Fruit fly (Drosophila melanogaster) whole organism, larva: ENCODE measurements around the gene CG32037.

Experiments
- noc ChIP-seq: fragments of 200-800 bp; sonication (Bioruptor generic); optimal IDR thresholded peaks from 3 replicates; lab custom pipeline; 2019; ENCODE audit warnings: missing biosample characterization, mild to moderate bottlenecking, missing genetic modification characterization, moderate library complexity

The CG32037 gene

DNA sequence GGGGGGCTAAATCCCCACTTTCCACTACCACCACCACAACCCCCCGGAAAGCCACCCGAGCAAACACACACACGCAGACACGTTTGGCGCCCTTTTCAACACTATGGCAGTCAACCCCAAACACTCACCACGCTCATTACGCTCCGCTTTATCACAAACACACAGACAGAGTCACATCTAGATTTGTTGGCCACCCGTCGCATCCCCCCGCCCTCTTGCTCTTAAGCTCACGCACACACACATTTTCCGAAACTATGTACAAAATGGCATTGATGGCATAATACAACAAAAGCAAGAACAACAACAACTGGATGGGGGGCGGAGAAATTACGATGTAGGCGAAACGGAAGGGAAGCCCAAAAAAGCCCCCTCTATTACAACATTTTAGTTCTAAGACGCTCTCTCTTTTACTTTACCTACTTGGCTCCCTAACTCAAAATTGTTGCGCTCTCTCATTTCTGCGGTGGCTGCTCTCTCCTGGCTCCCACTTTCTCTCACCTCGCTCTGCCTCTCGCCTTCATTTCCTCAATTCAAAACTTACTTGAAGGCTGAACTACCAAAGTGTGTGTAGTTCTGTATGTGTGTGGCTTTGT lies 26.3 kb downstream of the CG32037 start:
- TF ChIP-seq noc (tag; lab: Kevin White, UChicago) = no peak

DNA sequence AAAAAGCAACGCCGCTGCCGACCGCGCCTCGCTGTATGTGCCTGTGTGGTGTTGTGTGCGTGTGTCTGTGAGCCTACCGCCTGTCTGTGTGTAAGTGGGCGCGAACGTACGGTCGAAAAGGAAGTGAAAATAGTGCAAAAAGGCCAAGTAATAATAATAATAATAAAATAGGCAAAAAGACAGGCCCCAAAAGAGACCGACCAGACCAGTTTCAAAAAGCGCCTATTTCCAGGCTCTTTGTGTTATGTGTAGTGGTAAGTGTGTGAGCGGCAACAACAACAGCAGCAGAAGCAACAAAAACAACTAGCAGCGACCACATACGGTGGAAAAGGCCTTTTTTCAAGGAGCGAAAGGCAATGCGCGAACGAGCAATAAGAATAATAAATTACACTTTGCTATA lies 29.2 kb downstream of the CG32037 start:
- no peak for TF ChIP-seq noc (tag; lab: Kevin White, UChicago)

DNA sequence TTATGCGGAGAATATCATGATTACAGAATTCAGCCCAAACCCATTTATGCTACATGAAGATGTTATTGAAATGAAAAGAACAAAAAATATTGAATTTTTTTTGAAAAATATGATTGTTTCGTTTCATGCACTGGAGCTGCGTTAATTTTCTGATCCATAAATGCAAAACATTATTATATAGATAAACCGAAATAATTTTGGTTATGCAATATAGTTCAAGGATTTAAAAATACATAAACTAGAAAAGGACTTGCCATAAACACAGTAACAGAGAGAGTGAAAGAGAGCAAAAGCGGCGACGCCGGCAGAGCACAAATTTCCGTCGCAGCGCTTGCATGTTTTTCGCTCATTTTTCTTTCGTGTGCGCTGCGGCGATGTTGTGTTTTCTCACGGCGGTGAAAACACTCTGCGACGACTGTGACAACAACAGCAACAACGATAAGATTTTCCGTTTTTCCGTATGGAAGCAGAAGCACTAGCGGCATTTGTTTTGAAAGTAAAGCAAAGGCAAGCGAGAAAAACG lies 29.7 kb downstream of the CG32037 start:
- TF ChIP-seq noc (tag; lab: Kevin White, UChicago) = peak; percentile 85

DNA sequence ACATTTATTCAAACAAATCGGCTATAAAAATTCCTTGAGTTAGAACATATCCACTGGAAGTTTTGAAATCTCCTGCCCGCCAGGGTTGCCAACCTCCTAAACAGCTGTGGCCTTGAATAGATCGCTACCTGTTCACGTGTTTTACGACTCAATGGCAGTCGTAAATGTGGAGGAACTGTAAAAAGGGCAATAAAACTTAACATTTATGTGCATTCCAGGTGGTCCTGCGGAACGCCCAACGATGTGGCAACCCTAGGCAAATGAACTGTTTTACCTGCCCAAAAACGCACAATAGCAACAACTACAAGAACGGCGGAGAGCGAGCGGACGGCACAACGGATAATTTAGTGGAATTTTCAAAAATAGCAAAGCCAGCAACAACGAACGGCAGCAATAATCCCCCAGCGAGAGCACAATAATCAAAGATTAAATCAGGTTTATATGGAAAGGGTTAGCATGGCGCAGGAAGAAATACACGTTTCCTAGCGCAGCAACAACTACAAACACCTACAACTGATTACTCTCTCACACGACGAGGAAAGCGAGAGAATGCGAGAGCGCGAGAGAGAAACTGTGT lies 30.3 kb downstream of the CG32037 start:
- TF ChIP-seq noc (tag; lab: Kevin White, UChicago) = no peak

DNA sequence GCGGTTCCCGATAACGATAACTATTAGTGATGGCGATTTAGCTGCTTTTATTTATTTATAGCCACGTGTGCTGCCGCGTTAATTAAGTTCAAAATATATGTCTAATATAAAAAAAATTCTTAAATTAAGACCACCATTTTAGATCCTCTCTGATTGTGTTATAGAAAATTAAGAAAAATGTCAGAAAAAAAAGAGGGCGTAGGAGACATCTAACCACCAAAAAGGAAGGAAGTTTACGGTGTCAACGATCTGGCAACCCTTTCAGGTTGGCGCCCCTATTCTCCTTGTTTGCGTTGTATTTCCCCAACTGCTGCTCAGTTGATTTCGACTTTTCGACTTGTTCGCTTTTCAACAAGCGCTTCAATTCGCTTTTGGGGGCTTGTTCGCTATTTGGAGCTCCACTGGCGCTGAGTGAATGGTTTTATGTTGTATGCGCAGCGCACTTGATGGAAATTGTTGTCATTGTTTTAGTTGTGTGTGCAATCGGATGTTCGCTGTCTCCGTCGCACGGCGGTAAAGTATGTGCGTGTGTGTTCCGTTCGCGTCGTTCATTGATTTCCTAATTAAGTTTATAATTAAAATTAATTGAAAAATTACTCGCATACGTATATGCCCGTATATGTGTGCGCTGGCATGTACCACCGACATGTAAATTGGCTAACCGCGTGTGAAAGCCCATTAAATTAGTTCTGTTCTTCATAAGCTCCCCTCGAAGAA lies 31.1 kb downstream of the CG32037 start, which contains the start of the genes CG3434 and CG44838:
TSS of gene CG3434 (minus strand) at position 25 of the 717 bp plus-strand sequence.
TSS of gene CG44838 (plus strand) at position 276 of the 717 bp plus-strand sequence.
- peak; percentile 67 for TF ChIP-seq noc (tag; lab: Kevin White, UChicago)

DNA sequence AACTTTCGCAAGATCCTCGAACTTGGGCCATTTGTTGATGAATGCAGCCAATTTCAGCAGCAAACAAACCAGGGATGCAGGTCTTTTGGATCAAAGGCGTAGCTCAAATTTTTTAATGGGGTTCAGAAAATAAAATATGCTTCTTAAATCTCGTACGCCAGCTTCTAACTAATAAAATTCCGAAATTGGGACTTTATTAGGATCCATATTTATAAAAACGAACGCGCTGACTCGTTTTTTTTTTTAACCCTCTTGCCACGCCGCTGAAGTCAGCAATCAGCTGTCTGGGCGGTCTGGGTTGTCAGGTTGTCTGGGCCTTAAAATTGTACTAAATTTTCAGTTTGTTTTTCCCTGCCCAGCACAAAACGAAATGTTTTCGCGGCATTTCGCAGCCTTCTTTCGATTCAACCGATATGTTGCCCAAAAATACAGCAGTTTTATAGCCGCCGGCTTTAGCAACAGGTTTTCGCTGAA lies 34.4 kb downstream of the CG32037 start, which contains the start of gene CG3437:
TSS of gene CG3437 (minus strand) at position 51 of the 474 bp plus-strand sequence.
- peak; percentile 99 for TF ChIP-seq noc (tag; lab: Kevin White, UChicago)

DNA sequence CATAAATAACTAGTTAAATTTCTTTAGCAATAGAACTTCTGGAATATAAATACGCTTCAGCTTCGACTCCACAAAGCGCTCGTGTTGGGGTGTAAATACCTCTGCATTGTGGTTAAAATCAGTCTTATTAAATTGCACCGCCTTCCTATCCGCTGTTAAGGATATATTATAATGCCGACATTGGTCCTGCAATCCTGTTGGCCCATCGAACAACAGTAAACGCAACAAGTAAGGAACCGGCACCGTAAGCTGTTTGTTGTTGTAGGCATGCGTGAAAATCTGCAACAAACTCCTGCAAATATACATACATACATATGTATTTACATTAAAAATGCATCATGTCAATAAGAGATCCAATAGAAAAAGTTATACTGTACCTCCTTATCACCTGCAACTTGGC lies 35.6 kb downstream of the CG32037 start:
- TF ChIP-seq noc (tag; lab: Kevin White, UChicago) = no peak

DNA sequence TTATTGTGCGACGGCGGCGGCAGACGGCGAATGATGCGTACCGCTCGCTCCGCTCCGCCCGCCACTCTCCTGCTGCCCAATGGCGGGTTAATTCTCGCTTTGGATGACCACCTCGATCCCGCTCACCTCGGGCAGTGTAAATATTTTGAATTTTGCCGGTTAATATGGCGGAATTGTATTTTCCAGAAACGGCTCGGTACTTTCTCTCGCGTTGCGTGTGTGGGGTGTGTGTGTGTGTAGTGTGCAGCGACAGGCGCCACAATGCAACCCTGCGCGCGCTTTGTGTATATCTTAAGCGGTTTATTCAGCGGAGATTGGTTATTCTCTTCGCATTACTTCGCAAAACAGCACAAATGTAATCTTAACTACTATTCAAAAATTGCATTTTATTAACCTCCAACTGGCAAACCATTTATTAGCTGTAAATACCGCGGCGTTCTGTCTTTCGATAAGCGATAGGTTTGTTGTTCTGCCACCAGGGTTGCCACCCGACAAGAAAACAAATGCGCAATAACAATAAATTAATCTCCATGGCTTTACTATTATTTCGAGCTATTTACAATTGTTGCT lies 36.1 kb downstream of the CG32037 start, which contains the start of the genes phol and CG3552:
TSS of gene phol (minus strand) at position 463 of the 570 bp plus-strand sequence.
TSS of gene CG3552 (plus strand) at position 500 of the 570 bp plus-strand sequence.
- TF ChIP-seq noc (tag; lab: Kevin White, UChicago) = no peak

DNA sequence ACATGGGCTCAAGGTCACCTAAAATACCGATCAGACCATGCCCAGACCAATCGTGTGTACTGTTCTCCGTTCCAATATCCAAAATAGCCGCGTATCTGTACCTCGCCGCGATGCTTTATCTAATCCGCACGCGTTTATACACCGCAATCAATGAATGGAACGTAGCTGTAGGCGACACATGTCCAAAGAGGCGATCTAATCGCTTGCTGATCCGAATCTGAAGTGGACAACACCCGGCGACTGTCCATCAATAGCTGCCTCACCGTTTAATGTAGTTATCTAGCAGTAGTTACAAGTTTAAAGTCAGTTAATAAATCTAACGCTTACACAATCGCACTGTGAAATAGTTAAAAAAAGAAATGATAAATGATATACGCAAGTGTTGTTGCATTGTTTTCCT lies 39.6 kb downstream of the CG32037 start:
- TF ChIP-seq noc (tag; lab: Kevin White, UChicago) = no peak

DNA sequence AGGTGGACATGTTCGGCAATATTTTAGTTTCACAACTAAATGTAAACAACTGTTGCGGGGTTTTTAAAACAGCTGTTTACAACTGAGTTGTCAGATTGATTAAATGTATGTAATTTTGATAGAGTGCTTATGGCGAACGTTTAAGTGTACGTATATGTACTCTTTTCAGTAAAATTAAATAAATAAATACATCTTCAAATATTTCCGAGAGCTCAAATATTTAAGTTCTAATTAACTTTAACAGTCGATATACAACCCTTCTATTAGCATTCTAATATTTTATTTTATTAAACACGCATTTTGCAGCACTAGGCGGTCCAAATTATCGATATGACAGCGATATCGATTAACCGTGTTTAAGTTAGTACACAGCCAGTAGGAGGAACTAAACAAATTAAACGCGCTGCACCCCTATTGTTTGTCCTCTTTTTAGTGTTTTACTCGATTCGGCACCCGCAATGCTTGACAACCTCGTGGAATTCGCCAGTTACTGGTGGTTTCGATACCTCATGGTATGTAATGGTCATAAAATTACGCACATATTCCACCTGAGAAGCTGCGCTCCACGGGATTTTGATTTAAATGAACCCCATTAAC lies 40.4 kb downstream of the CG32037 start, which contains the start of the genes CG3448 and ghi:
TSS of gene CG3448 (minus strand) at position 51 of the 597 bp plus-strand sequence.
TSS of gene ghi (plus strand) at position 355 of the 597 bp plus-strand sequence.
- TF ChIP-seq noc (tag; lab: Kevin White, UChicago) = peak; percentile 56

DNA sequence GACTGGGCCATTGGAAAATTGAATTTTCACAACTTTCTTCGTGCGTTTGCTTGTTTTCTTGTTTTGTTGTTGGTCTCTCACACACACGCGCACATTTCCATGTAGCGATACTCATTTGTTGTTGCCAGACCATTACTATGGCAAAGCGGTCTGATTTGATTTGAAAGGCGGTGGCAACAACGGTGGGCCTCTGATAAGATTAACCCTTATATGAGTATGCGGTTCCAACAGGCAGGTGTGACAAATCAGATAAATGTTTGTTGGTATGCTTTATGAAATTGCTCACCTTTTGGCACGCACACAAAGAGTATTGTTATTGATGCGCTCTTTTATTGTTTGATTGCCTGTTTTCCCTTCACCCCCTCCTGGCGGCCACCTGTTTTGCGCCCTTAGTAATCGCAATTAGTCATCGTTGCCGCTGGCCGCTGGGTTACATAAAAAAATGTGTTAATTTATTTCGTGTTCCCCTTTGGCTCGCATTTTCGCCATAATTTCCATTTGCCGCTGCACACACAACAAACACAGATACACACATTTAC lies 44.7 kb downstream of the CG32037 start:
- TF ChIP-seq noc (tag; lab: Kevin White, UChicago) = peak; percentile 64

DNA sequence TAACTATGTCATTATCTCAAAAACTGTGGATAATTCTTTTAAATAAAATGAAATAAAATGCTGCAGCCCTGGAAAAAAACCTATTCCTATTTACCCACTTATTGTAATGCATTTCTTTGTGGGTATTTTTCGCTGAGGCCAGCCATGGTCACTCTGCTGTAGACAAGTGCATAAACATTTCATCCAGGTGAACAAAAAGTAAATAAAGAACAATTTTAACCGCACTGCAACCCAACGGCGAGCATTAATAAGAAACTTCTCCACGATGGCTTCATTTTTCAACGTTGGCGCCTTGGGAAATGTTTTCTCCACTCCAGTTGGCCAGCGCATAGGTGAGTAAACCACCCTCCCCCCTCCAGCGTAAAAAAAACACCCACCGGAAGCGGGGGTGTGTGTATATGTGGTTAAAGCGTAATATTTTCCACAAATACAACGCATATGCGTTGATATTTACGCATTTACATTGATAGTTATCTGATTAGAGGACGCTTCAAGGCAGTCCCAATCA lies 45.2 kb downstream of the CG32037 start, which contains the start of gene CG3529:
TSS of gene CG3529 (plus strand) at position 134 of the 508 bp plus-strand sequence.
- TF ChIP-seq noc (tag; lab: Kevin White, UChicago) = peak; percentile 11

DNA sequence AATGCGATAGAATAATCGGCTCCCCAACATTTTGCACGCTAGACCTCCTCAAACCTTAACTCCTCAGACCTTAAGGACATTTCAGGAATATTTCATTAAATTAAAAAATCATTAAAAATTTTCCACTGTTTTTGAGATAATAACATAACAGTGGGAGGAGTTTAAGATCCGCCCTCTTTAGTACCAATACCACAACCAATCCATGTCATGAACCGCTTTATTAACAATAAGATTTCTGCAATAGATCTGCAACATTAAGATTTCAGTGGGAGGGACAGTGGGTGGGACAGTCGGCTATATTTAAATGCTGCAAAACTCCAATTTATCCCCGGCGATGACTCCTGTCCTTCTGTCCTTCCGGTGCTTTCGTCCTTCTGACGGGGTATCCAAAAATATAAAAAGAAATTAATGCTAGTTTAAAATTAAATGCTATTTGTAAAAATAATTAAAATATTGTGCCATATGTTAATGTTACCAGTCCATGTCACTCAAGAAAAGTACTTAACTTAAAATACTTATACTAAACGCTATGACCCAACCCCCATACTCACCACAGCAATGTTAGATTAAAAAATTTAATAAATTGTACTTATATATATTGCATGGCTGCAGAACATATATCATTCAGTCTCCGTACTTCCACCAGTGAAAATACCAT lies 49.3 kb downstream of the CG32037 start, which contains the start of gene Srg3:
TSS of gene Srg3 (plus strand) at position 608 of the 658 bp plus-strand sequence.
- no peak for TF ChIP-seq noc (tag; lab: Kevin White, UChicago)
